Worm (Caenorhabditis elegans): ENCODE measurements around the gene str-69.

DNA sequence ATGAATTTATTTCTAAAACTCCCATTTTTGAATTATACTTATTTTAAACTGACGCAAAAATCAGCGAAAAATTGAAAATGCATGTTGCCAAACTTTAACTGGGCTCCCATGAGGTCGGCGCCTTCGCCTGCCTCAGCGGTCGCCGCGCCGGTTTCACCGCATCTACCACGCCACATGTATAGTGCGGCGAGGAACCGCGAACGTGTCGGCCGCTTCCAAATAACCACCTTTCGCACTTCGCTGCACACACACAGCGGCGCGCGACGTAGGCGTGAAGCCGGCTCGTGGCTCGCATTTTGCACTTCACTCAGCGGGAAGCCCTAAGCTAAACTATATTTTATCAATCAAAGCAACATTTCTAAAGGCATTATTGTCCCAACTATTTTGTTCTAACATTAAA, 5.2 kb downstream of the str-69 start:
- TF ChIP-seq unc-62 (GFP tag; optimal IDR thresholded peaks at IDR 0.05): no peak
- TF ChIP-seq fkh-4 (tag; optimal IDR thresholded peaks at IDR 0.05; ENCODE audit: borderline replicate concordance): no peak
- TF ChIP-seq pqm-1 (tag; optimal IDR thresholded peaks at IDR 0.05): no peak
- no peak for TF ChIP-seq aly-2 (tag; optimal IDR thresholded peaks at IDR 0.05)
- TF ChIP-seq skn-1 (tag; optimal IDR thresholded peaks at IDR 0.05): no peak
- no peak for TF ChIP-seq nhr-11 (tag; optimal IDR thresholded peaks at IDR 0.05)
- no peak for TF ChIP-seq ceh-82 (tag; optimal IDR thresholded peaks at IDR 0.05)
- TF ChIP-seq elt-3 (tag; optimal IDR thresholded peaks at IDR 0.05): no peak
- TF ChIP-seq Y116A8C.19 (tag; optimal IDR thresholded peaks at IDR 0.05; ENCODE audit: borderline replicate concordance): no peak
